Fruit fly (Drosophila melanogaster): Measurements from ENCODE around the gene Rchy1.

- no peak for TF ChIP-seq salr (GFP tag; optimal IDR thresholded peaks at IDR 0.05)
- no peak for TF ChIP-seq Ets96B (tag; optimal IDR thresholded peaks at IDR 0.05)
- peak; percentile 48; the same call in 1 of the 3 replicates for TF ChIP-seq CG8119 (GFP tag; IDR thresholded peaks at IDR 0.05)
- no peak for TF ChIP-seq topi (GFP tag; optimal IDR thresholded peaks at IDR 0.05)
- TF ChIP-seq Hr4 (GFP tag; optimal IDR thresholded peaks at IDR 0.05) = no peak
- TF ChIP-seq CG34406 (GFP tag; optimal IDR thresholded peaks at IDR 0.05) = no peak
- no peak; the same call in 1 of the 2 replicates for TF ChIP-seq CG11294 (GFP tag; IDR thresholded peaks at IDR 0.05)
- no peak for TF ChIP-seq CG10669 (GFP tag; optimal IDR thresholded peaks at IDR 0.05)
Observed at dm6 chr2L:6465497-6465896, at the start of gene Rchy1.

Data from whole organism, prepupa.